Fruit fly (Drosophila melanogaster): ENCODE data around the gene Erk7.

Gene Erk7

DNA sequence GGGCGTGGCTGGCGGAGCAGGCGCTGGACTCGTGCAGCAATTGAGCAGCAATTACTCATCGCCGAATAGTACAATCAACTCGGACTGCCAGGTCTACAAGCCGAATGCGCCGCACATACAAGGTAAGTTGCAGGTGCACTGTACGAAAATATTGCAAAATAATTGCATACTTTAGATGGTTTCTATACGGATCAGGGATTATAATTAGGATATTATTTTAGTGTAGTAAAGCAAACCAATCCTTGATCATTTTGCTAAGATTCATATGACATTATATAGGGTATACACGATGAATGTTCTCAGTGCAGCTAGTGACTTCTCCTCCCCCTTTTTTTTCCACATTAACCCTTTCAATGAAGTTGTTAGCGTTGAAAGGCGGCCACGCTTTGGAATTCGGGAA, 28.0 kb upstream of the Erk7 start (continued):
- TF ChIP-seq ss (GFP tag; optimal IDR thresholded peaks at IDR 0.05) (peak in 1 of 2 experiments; percentile 16), topi (GFP tag; optimal IDR thresholded peaks at IDR 0.05) (no peak), esn (GFP tag; optimal IDR thresholded peaks at IDR 0.05) (peak; percentile 2), pdm3 (GFP tag; optimal IDR thresholded peaks at IDR 0.05) (peak; percentile 20), Sox14 (GFP tag; optimal IDR thresholded peaks at IDR 0.05) (no peak), CG31627 (GFP tag; optimal IDR thresholded peaks at IDR 0.05) (peak; percentile 1), CG6854 (GFP tag; optimal IDR thresholded peaks at IDR 0.05) (no peak), CG6163 (GFP tag; IDR thresholded peaks at IDR 0.05) (peak; percentile 54; the same call in 2 of the 3 replicates), fkh (GFP tag; optimal IDR thresholded peaks at IDR 0.05) (no peak), acj6 (GFP tag; optimal IDR thresholded peaks at IDR 0.05) (peak; percentile 12), CG11902 (GFP tag; optimal IDR thresholded peaks at IDR 0.05) (no peak), Eip75B (GFP tag; optimal IDR thresholded peaks at IDR 0.05) (no peak)

- TF ChIP-seq fd85E (GFP tag; optimal IDR thresholded peaks at IDR 0.05) (no peak), CG6276 (GFP tag; optimal IDR thresholded peaks at IDR 0.05) (no peak), fkh (GFP tag; optimal IDR thresholded peaks at IDR 0.05) (no peak), CG16779 (tag; optimal IDR thresholded peaks at IDR 0.05) (no peak), CG8119 (GFP tag; IDR thresholded peaks at IDR 0.05) (no peak), CG6808 (GFP tag; optimal IDR thresholded peaks at IDR 0.05) (no peak), cyc (GFP tag; optimal IDR thresholded peaks at IDR 0.05) (no peak), CG1621 (tag; optimal IDR thresholded peaks at IDR 0.05) (no peak), dac (GFP tag; optimal IDR thresholded peaks at IDR 0.05) (no peak), Hr4 (GFP tag; optimal IDR thresholded peaks at IDR 0.05) (no peak), achi (GFP tag; optimal IDR thresholded peaks at IDR 0.05) (no peak), CG3032 (tag; optimal IDR thresholded peaks at IDR 0.05) (no peak), eg (GFP tag; IDR thresholded peaks at IDR 0.05) (no peak), Sox15 (GFP tag; optimal IDR thresholded peaks at IDR 0.05) (no peak), spab (GFP tag; optimal IDR thresholded peaks at IDR 0.05) (no peak), acj6 (GFP tag; optimal IDR thresholded peaks at IDR 0.05) (no peak), Eip93F (GFP tag; optimal IDR thresholded peaks at IDR 0.05) (no peak), CG31627 (GFP tag; optimal IDR thresholded peaks at IDR 0.05) (no peak)
Observed at dm6 chrX:9291270-9291669, 23.8 kb upstream of the Erk7 start.

dm6 chrX:9286386-9286785, 18.9 kb upstream of the Erk7 start:
- TF ChIP-seq Eip78C (GFP tag) (peak; percentile 3), pdm3 (GFP tag; optimal IDR thresholded peaks at IDR 0.05) (no peak)

dm6 chrX:9284024-9284738, 16.7 kb upstream of the Erk7 start, which contains the start of gene lz:
Gene lz (plus strand): TSS chrX:9284649.
- TF ChIP-seq CG15336 (GFP tag; IDR thresholded peaks at IDR 0.05) (peak; percentile 35; the same call in 1 of the 2 replicates), achi (GFP tag; optimal IDR thresholded peaks at IDR 0.05) (no peak), topi (GFP tag; optimal IDR thresholded peaks at IDR 0.05) (no peak), CG11294 (GFP tag; IDR thresholded peaks at IDR 0.05) (no peak), esn (GFP tag; optimal IDR thresholded peaks at IDR 0.05) (no peak), Ets21C (GFP tag; optimal IDR thresholded peaks at IDR 0.05) (no peak), CG6163 (GFP tag; IDR thresholded peaks at IDR 0.05) (peak; percentile 8; the same call in 1 of the 3 replicates), Smox (GFP tag; optimal IDR thresholded peaks at IDR 0.05) (no peak), CG6276 (GFP tag; optimal IDR thresholded peaks at IDR 0.05) (no peak), CG3919 (GFP tag; optimal IDR thresholded peaks at IDR 0.05) (no peak), Eip78C (GFP tag) (peak; percentile 44), fkh (GFP tag; optimal IDR thresholded peaks at IDR 0.05) (no peak), Hr4 (GFP tag; optimal IDR thresholded peaks at IDR 0.05) (no peak), cyc (GFP tag; optimal IDR thresholded peaks at IDR 0.05) (no peak), CG31627 (GFP tag; optimal IDR thresholded peaks at IDR 0.05) (no peak), fd59A (GFP tag; optimal IDR thresholded peaks at IDR 0.05) (no peak), spab (GFP tag; optimal IDR thresholded peaks at IDR 0.05) (no peak), OdsH (GFP tag; optimal IDR thresholded peaks at IDR 0.05) (no peak), CG11762 (GFP tag; optimal IDR thresholded peaks at IDR 0.05; ENCODE audit: insufficient read depth) (no peak), CG6808 (GFP tag; optimal IDR thresholded peaks at IDR 0.05) (no peak), CG6792 (GFP tag; optimal IDR thresholded peaks at IDR 0.05) (no peak), CG11902 (GFP tag; optimal IDR thresholded peaks at IDR 0.05) (no peak), Met (GFP tag; optimal IDR thresholded peaks at IDR 0.05) (no peak), CG3032 (tag; optimal IDR thresholded peaks at IDR 0.05) (no peak), salr (GFP tag; optimal IDR thresholded peaks at IDR 0.05) (no peak), CG1621 (tag; optimal IDR thresholded peaks at IDR 0.05) (no peak), eg (GFP tag; IDR thresholded peaks at IDR 0.05) (peak; percentile 38; the same call in 1 of the 3 replicates), acj6 (GFP tag; optimal IDR thresholded peaks at IDR 0.05) (no peak), lz (GFP tag; optimal IDR thresholded peaks at IDR 0.05) (no peak), CG7368 (GFP tag; optimal IDR thresholded peaks at IDR 0.05) (no peak), pdm3 (GFP tag; optimal IDR thresholded peaks at IDR 0.05) (no peak), CG10631 (GFP tag; optimal IDR thresholded peaks at IDR 0.05) (no peak)
